Worm (Caenorhabditis elegans): ENCODE measurements around the gene srh-246.

Gene srh-246

DNA sequence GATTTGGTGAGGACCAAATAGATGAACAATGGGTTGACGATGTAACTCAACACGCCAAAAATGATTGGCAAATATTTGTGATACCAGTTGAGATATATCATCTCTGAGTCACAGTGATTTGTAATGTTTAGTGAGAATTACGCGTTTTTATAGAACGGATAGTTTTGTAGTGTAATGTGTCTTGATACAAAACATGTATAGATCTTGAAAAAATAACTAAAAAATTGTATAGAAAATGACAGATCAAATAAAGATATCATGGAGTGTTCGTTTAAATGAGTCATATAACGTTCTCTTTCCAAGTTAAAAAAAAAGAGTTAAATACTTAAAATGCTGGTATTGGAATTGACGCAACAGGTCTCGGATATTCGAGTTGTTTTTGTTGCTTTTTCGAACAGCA, 3.2 kb downstream of the srh-246 start, which contains the start of gene srj-6:
TSS of gene srj-6 (minus strand) at position 101 of the 400 bp plus-strand sequence.
- no peak for TF ChIP-seq ztf-4 (tag; optimal IDR thresholded peaks at IDR 0.05)
- no peak for TF ChIP-seq nhr-43 (tag; optimal IDR thresholded peaks at IDR 0.05; ENCODE audit: poor library complexity, severe bottlenecking)
- no peak for TF ChIP-seq lin-15B (tag; optimal IDR thresholded peaks at IDR 0.05)
- TF ChIP-seq egl-27 (tag; optimal IDR thresholded peaks at IDR 0.05) = no peak
- TF ChIP-seq ztf-11 (tag; optimal IDR thresholded peaks at IDR 0.05) = no peak
- TF ChIP-seq lin-39 (tag; optimal IDR thresholded peaks at IDR 0.05) = no peak
- no peak for TF ChIP-seq ceh-28 (tag; optimal IDR thresholded peaks at IDR 0.05)
- no peak for TF ChIP-seq pha-4 (tag; optimal IDR thresholded peaks at IDR 0.05)
- TF ChIP-seq ceh-16 (tag; optimal IDR thresholded peaks at IDR 0.05) = no peak
- TF ChIP-seq eor-1 (tag; optimal IDR thresholded peaks at IDR 0.05) = no peak
- no peak for TF ChIP-seq mdl-1 (tag; optimal IDR thresholded peaks at IDR 0.05)
- TF ChIP-seq nhr-28 (tag; optimal IDR thresholded peaks at IDR 0.05) = no peak
- TF ChIP-seq egl-5 (tag; optimal IDR thresholded peaks at IDR 0.05) = no peak

- TF ChIP-seq elt-1 (tag; optimal IDR thresholded peaks at IDR 0.05) = no peak
- no peak for TF ChIP-seq zag-1 (tag; optimal IDR thresholded peaks at IDR 0.05)
- no peak for TF ChIP-seq ztf-4 (tag; optimal IDR thresholded peaks at IDR 0.05)
- TF ChIP-seq pha-4 (tag; optimal IDR thresholded peaks at IDR 0.05) = no peak
- TF ChIP-seq nhr-11 (tag; optimal IDR thresholded peaks at IDR 0.05) = no peak
- TF ChIP-seq mdl-1 (tag; optimal IDR thresholded peaks at IDR 0.05) = no peak
- no peak for TF ChIP-seq unc-39 (tag; optimal IDR thresholded peaks at IDR 0.05)
- no peak for TF ChIP-seq nhr-28 (tag; optimal IDR thresholded peaks at IDR 0.05)
- TF ChIP-seq lin-15B (tag; optimal IDR thresholded peaks at IDR 0.05) = no peak
- TF ChIP-seq ceh-82 (tag; optimal IDR thresholded peaks at IDR 0.05) = no peak
- TF ChIP-seq sea-2 (GFP tag; optimal IDR thresholded peaks at IDR 0.05) = no peak
- no peak for TF ChIP-seq unc-62 (GFP tag; optimal IDR thresholded peaks at IDR 0.05)
These were observed 4.6 kb downstream of the srh-246 start, which contains the start of gene srj-5 for ce11 chrV:652940-653339. srj-5 (minus strand) TSS chrV:653040.

- no peak for TF ChIP-seq hmg-11 (tag; optimal IDR thresholded peaks at IDR 0.05)
- TF ChIP-seq ztf-11 (tag; optimal IDR thresholded peaks at IDR 0.05) = no peak
- no peak for TF ChIP-seq egl-5 (tag; optimal IDR thresholded peaks at IDR 0.05)
- TF ChIP-seq nfya-1 (tag; optimal IDR thresholded peaks at IDR 0.05; ENCODE audit: insufficient read depth) = no peak
- no peak for TF ChIP-seq nhr-28 (tag; optimal IDR thresholded peaks at IDR 0.05)
- no peak for TF ChIP-seq elt-1 (tag; optimal IDR thresholded peaks at IDR 0.05)
- no peak for TF ChIP-seq nhr-43 (tag; optimal IDR thresholded peaks at IDR 0.05; ENCODE audit: poor library complexity, severe bottlenecking)
These were observed 10.7 kb downstream of the srh-246 start, which contains the start of gene ugt-42 for ce11 chrV:646888-647287. ugt-42 (plus strand) TSS chrV:647188.

DNA sequence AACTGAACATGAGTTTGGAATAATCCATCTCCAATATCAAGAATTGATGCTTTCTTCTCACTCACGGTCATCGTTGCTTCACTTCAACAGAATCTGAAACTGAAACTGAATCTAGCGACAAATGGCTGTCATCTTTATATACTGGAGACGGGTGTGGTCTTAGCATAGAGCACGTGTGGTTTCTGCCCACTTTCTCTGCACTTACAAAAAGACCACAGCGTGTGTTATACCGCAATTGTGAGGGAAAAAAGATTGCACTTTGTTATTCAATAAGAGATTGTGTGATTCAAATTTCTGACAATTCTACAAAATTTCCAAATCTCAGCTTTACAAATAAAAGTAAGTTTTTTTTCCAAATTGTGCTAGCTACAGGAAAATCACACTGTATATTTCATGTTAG, 11.4 kb downstream of the srh-246 start, which contains the start of gene F48G7.12:
TSS of gene F48G7.12 (minus strand) at position 101 of the 400 bp plus-strand sequence.
- TF ChIP-seq fos-1 (tag; optimal IDR thresholded peaks at IDR 0.05) (no peak), hmg-11 (tag; optimal IDR thresholded peaks at IDR 0.05) (no peak), egl-27 (tag; optimal IDR thresholded peaks at IDR 0.05) (no peak), ceh-82 (tag; optimal IDR thresholded peaks at IDR 0.05) (no peak), egl-5 (tag; optimal IDR thresholded peaks at IDR 0.05) (no peak), snpc-4 (tag; optimal IDR thresholded peaks at IDR 0.05) (no peak), unc-39 (tag; optimal IDR thresholded peaks at IDR 0.05) (no peak), tbx-2 (tag; optimal IDR thresholded peaks at IDR 0.05) (no peak), nhr-76 (tag; optimal IDR thresholded peaks at IDR 0.05) (no peak), pqm-1 (tag; optimal IDR thresholded peaks at IDR 0.05) (no peak), lin-39 (tag; optimal IDR thresholded peaks at IDR 0.05) (no peak), fkh-2 (tag; optimal IDR thresholded peaks at IDR 0.05) (no peak), fkh-10 (GFP tag; optimal IDR thresholded peaks at IDR 0.05) (no peak), nhr-25 (tag; optimal IDR thresholded peaks at IDR 0.05) (no peak), lsy-12 (tag; optimal IDR thresholded peaks at IDR 0.05) (no peak)

- TF ChIP-seq hmg-11 (tag; optimal IDR thresholded peaks at IDR 0.05) (peak; percentile 41), skn-1 (tag; optimal IDR thresholded peaks at IDR 0.05) (no peak), lin-39 (tag; optimal IDR thresholded peaks at IDR 0.05) (peak; percentile 17), egl-27 (tag; optimal IDR thresholded peaks at IDR 0.05) (no peak), egl-5 (tag; optimal IDR thresholded peaks at IDR 0.05) (peak; percentile 29), eor-1 (tag; optimal IDR thresholded peaks at IDR 0.05) (no peak)
These were observed 14.8 kb downstream of the srh-246 start, which contains the start of gene nhr-190 for ce11 chrV:642750-643149. nhr-190 (minus strand) TSS chrV:642924.

Data from whole organism, L3 larva.